Worm (Caenorhabditis elegans): ENCODE data around the gene T19H12.2.

- TF ChIP-seq nhr-11 (tag; optimal IDR thresholded peaks at IDR 0.05) (no peak), lin-39 (tag; optimal IDR thresholded peaks at IDR 0.05) (no peak), lin-15B (tag; optimal IDR thresholded peaks at IDR 0.05) (no peak), nhr-237 (tag; optimal IDR thresholded peaks at IDR 0.05) (no peak), daf-12 (tag; optimal IDR thresholded peaks at IDR 0.05) (no peak), ceh-62 (tag; optimal IDR thresholded peaks at IDR 0.05) (no peak), egl-43 (GFP tag; IDR thresholded peaks at IDR 0.05) (no peak), unc-130 (GFP tag; optimal IDR thresholded peaks at IDR 0.05) (no peak), tag-97 (GFP tag; IDR thresholded peaks at IDR 0.05) (no peak)
Observed at ce11 chrV:4912313-4912712, 22.1 kb downstream of the T19H12.2 start, which contains the start of gene H23N18.5.

Data from whole organism, L4 larva.